Worm (Caenorhabditis elegans): ENCODE data around the gene clec-27.

- no peak for TF ChIP-seq nhr-12 (tag; optimal IDR thresholded peaks at IDR 0.05)
- no peak for TF ChIP-seq unc-39 (tag; optimal IDR thresholded peaks at IDR 0.05)
- no peak for TF ChIP-seq lsy-2 (tag; optimal IDR thresholded peaks at IDR 0.05)
- no peak for TF ChIP-seq ham-2 (GFP tag; optimal IDR thresholded peaks at IDR 0.05)
- no peak for TF ChIP-seq flh-1 (GFP tag; optimal IDR thresholded peaks at IDR 0.05)
- TF ChIP-seq blmp-1 (tag; optimal IDR thresholded peaks at IDR 0.05) = no peak
- no peak for TF ChIP-seq elt-3 (tag; optimal IDR thresholded peaks at IDR 0.05)
- no peak for TF ChIP-seq nhr-76 (tag; optimal IDR thresholded peaks at IDR 0.05)
Measured at ce11 chrV:16829396-16829795, 25.0 kb upstream of the clec-27 start, which contains the start of gene srh-214.

All from whole organism, mixed stage, embryonic.